Worm (Caenorhabditis elegans) whole organism, L4 larva: ENCODE data around the gene col-116.

ENCODE experiments used
- Y5F2A.4 ChIP-seq: fragments of 200-800 bp; sonication (Bioruptor generic); optimal IDR thresholded peaks from 2 replicates; lab custom pipeline; 2018; ENCODE audit warnings: mild to moderate bottlenecking, missing genetic modification characterization, missing compliant biosample characterization
- fkh-10 ChIP-seq: fragments of 150-350 bp; optimal IDR thresholded peaks from 2 replicates; lab custom pipeline; 2014; ENCODE audit warnings: missing biosample characterization, missing genetic modification reagents, missing genetic modification characterization
- fos-1 ChIP-seq: fragments of 150-350 bp; optimal IDR thresholded peaks from 2 replicates; lab custom pipeline; 2014; ENCODE audit warnings: missing biosample characterization, missing genetic modification characterization
- lin-13 ChIP-seq: fragments of 150-350 bp; optimal IDR thresholded peaks from 2 replicates; lab custom pipeline; 2014; ENCODE audit warnings: missing biosample characterization, missing genetic modification reagents, missing genetic modification characterization
- lsy-2 ChIP-seq, 2 experiments: fragments of 150-350 bp in 1 of 2; sonication (generic microtip) in 1 of 2; optimal IDR thresholded peaks; 2 replicates each; lab custom pipeline; 2014 to 2017; ENCODE audit warnings: missing biosample characterization in 2 of 2, missing genetic modification characterization in 2 of 2
- rbr-2 ChIP-seq: sonication (generic microtip); optimal IDR thresholded peaks from 2 replicates; lab custom pipeline; 2016; ENCODE audit warnings: missing genotype, missing genetic modification characterization, missing compliant biosample characterization

ce11 chrIV:8397814-8398213 is 42.1 kb downstream of the col-116 start:
- no peak for TF ChIP-seq lin-13 (GFP tag; lab: Kevin White, UChicago)
- TF ChIP-seq lsy-2 (tag; optimal IDR thresholded peaks at IDR 0.05; lab: Kevin White, UChicago): no peak
- no peak for TF ChIP-seq fos-1 (tag; lab: Kevin White, UChicago)
- TF ChIP-seq Y5F2A.4: no peak
- TF ChIP-seq fkh-10: no peak
- no peak for TF ChIP-seq rbr-2 (tag; lab: Kevin White, UChicago)
